Worm (Caenorhabditis elegans) whole organism, young adult: ENCODE results near the gene C56C10.4.

Experiments used
- Y67H2A.10 ChIP-seq: fragments of 200-800 bp; sonication (Bioruptor generic); conservative IDR thresholded peaks from 2 replicates; pipeline ENCODE4 v1.3.6; 2022; ENCODE audit warnings: missing genetic modification reagents, missing genetic modification characterization, missing compliant biosample characterization
- bed-1 ChIP-seq: fragments of 200-800 bp; sonication (Bioruptor generic); IDR thresholded peaks from 2 replicates; pipeline ENCODE4 v1.3.6; 2022; ENCODE audit warnings: missing genetic modification reagents, missing genetic modification characterization, missing compliant biosample characterization
- lin-26 ChIP-seq: fragments of 200-800 bp; sonication (Bioruptor generic); IDR thresholded peaks from 2 replicates; pipeline ENCODE4 v1.3.6; 2022; ENCODE audit warnings: missing genetic modification reagents, missing genetic modification characterization, missing compliant biosample characterization
- lin-54 ChIP-seq: fragments of 200-800 bp; sonication (Bioruptor generic); optimal IDR thresholded peaks from 2 replicates; lab custom pipeline; 2018; ENCODE audit warnings: mild to moderate bottlenecking, missing genetic modification characterization, missing compliant biosample characterization
- madf-10 ChIP-seq: sonication (generic microtip); optimal IDR thresholded peaks from 2 replicates; lab custom pipeline; 2016; ENCODE audit warnings: mild to moderate bottlenecking, missing genetic modification characterization, missing compliant biosample characterization
- mcd-1 ChIP-seq: fragments of 200-800 bp; sonication (Bioruptor generic); IDR thresholded peaks from 2 replicates; pipeline ENCODE4 v1.3.6; 2022; ENCODE audit warnings: missing genetic modification reagents, missing genetic modification characterization, missing compliant biosample characterization
- pha-4 ChIP-seq: fragments of 150-350 bp; sonication (generic microtip); optimal IDR thresholded peaks from 2 replicates; lab custom pipeline; 2014; ENCODE audit warnings: missing biosample characterization, missing genetic modification reagents, missing genetic modification characterization
- unc-130 ChIP-seq: sonication (generic microtip); optimal IDR thresholded peaks from 2 replicates; lab custom pipeline; 2016; ENCODE audit warnings: missing genetic modification reagents, missing genetic modification characterization, missing compliant biosample characterization

- TF ChIP-seq Y67H2A.10 (GFP tag; lab: Robert Waterston, UW) (no peak), madf-10 (tag; lab: Kevin White, UChicago) (no peak), lin-26 (GFP tag; lab: Robert Waterston, UW) (0 out of 2 replicates have a peak, but pooled peaks have one; percentile 19), lin-54 (no peak), mcd-1 (GFP tag; lab: Robert Waterston, UW) (no peak), bed-1 (GFP tag; lab: Robert Waterston, UW) (no peak), pha-4 (tag; lab: Kevin White, UChicago) (no peak), unc-130 (GFP tag; lab: Kevin White, UChicago) (no peak)
These were observed 6.5 kb downstream of the C56C10.4 start, which contains the start of gene vps-32.1 for ce11 chrII:6589408-6589807.
